Fruit fly (Drosophila melanogaster) whole organism, embryonic: ENCODE results near the gene Atox1.

Source experiments
- Antp ChIP-seq: fragments of 200-800 bp; sonication (Bioruptor generic); optimal IDR thresholded peaks from 3 replicates; lab custom pipeline; 2016; ENCODE audit warnings: missing biosample characterization, missing genetic modification characterization
- Bdp1 ChIP-seq: fragments of 200-800 bp; sonication (Bioruptor generic); optimal IDR thresholded peaks from 3 replicates; lab custom pipeline; 2016; ENCODE audit warnings: missing biosample characterization, missing genetic modification characterization
- CG10267 ChIP-seq: fragments of 200-800 bp; sonication (Bioruptor generic); optimal IDR thresholded peaks from 2 replicates; lab custom pipeline; 2018; ENCODE audit warnings: missing biosample characterization, mild to moderate bottlenecking, missing genetic modification characterization, moderate library complexity
- CG12155 ChIP-seq: fragments of 200-800 bp; sonication (Bioruptor generic); optimal IDR thresholded peaks from 3 replicates; lab custom pipeline; 2016; ENCODE audit warnings: missing biosample characterization, missing genetic modification characterization
- CG13287 ChIP-seq: fragments of 200-800 bp; sonication (Bioruptor generic); IDR thresholded peaks from 2 replicates; pipeline ENCODE4 v1.3.6; 2022; ENCODE audit warnings: missing biosample characterization, missing genetic modification characterization; ENCODE audit not compliant: partially characterized antibody
- CG13775 ChIP-seq: fragments of 200-800 bp; sonication (Bioruptor generic); optimal IDR thresholded peaks from 3 replicates; lab custom pipeline; 2017; ENCODE audit warnings: missing biosample characterization, mild to moderate bottlenecking, missing genetic modification characterization
- CG15514 ChIP-seq: fragments of 200-800 bp; sonication (Bioruptor generic); optimal IDR thresholded peaks from 3 replicates; lab custom pipeline; 2017; ENCODE audit warnings: missing biosample characterization, missing genetic modification characterization, mild to moderate bottlenecking, moderate library complexity, missing genetic modification reagents
- CG1603 ChIP-seq: fragments of 200-800 bp; sonication (Bioruptor generic); optimal IDR thresholded peaks from 2 replicates; lab custom pipeline; 2019; ENCODE audit warnings: missing biosample characterization, mild to moderate bottlenecking, missing genetic modification characterization, moderate library complexity
- CG18476 ChIP-seq: fragments of 200-800 bp; sonication (Bioruptor generic); optimal IDR thresholded peaks from 2 replicates; lab custom pipeline; 2016; ENCODE audit warnings: missing biosample characterization, mild to moderate bottlenecking, missing genetic modification characterization
- CG18619 ChIP-seq: fragments of 200-800 bp; sonication (Bioruptor generic); optimal IDR thresholded peaks from 3 replicates; lab custom pipeline; 2017; ENCODE audit warnings: missing biosample characterization, mild to moderate bottlenecking, missing genetic modification characterization
- CG2129 ChIP-seq: fragments of 200-800 bp; sonication (Bioruptor generic); IDR thresholded peaks from 2 replicates; pipeline ENCODE4 v1.3.6; 2022; ENCODE audit warnings: missing biosample characterization, missing genetic modification characterization; ENCODE audit not compliant: partially characterized antibody
- CG32772 ChIP-seq: fragments of 200-800 bp; sonication (Bioruptor generic); IDR thresholded peaks from 2 replicates; pipeline ENCODE4 v1.3.6; 2022; ENCODE audit warnings: missing biosample characterization, missing genetic modification characterization
- CG3995 ChIP-seq: fragments of 200-800 bp; sonication (Bioruptor generic); optimal IDR thresholded peaks from 3 replicates; lab custom pipeline; 2016; ENCODE audit warnings: missing biosample characterization, missing genetic modification characterization
- CG4424 ChIP-seq: fragments of 200-800 bp; sonication (Bioruptor generic); optimal IDR thresholded peaks from 3 replicates; lab custom pipeline; 2016; ENCODE audit warnings: missing biosample characterization, missing genetic modification characterization
- CG6765 ChIP-seq: fragments of 200-800 bp; sonication (Bioruptor generic); optimal IDR thresholded peaks from 3 replicates; lab custom pipeline; 2017; ENCODE audit warnings: missing biosample characterization, mild to moderate bottlenecking, missing genetic modification characterization
- CG7928 ChIP-seq: fragments of 200-800 bp; sonication (Bioruptor generic); optimal IDR thresholded peaks from 2 replicates; lab custom pipeline; 2017; ENCODE audit warnings: missing biosample characterization, mild to moderate bottlenecking, missing genetic modification characterization
- CG9437 ChIP-seq: fragments of 200-800 bp; sonication (Bioruptor generic); optimal IDR thresholded peaks from 2 replicates; lab custom pipeline; 2018; ENCODE audit warnings: missing biosample characterization, mild to moderate bottlenecking, missing genetic modification characterization
- CG9876 ChIP-seq: fragments of 200-800 bp; sonication (Bioruptor generic); optimal IDR thresholded peaks from 2 replicates; lab custom pipeline; 2016; ENCODE audit warnings: missing biosample characterization, missing genetic modification characterization
- CTCF ChIP-seq: fragments of 200-800 bp; sonication (Bioruptor generic); optimal IDR thresholded peaks from 2 replicates; lab custom pipeline; 2017; ENCODE audit warnings: missing biosample characterization, mild to moderate bottlenecking, missing genetic modification characterization, moderate library complexity
- CoRest ChIP-seq: fragments of 200-800 bp; sonication (Bioruptor generic); optimal IDR thresholded peaks from 3 replicates; lab custom pipeline; 2018; ENCODE audit warnings: missing biosample characterization, mild to moderate bottlenecking, missing genetic modification characterization, moderate library complexity
- Deaf1 ChIP-seq: fragments of 200-800 bp; optimal IDR thresholded peaks from 3 replicates; lab custom pipeline; 2019; ENCODE audit warnings: missing biosample characterization, mild to moderate bottlenecking, missing genetic modification characterization, moderate library complexity
- Dref ChIP-seq: fragments of 200-800 bp; sonication (Bioruptor generic); IDR thresholded peaks from 2 replicates; pipeline ENCODE4 v1.3.6; 2022; ENCODE audit warnings: missing biosample characterization, missing genetic modification characterization
- ERR ChIP-seq: fragments of 200-800 bp; sonication (Bioruptor generic); optimal IDR thresholded peaks from 2 replicates; lab custom pipeline; 2016; ENCODE audit warnings: missing biosample characterization, missing genetic modification characterization
- HmgZ ChIP-seq: fragments of 200-800 bp; sonication (Bioruptor generic); optimal IDR thresholded peaks from 2 replicates; lab custom pipeline; 2018; ENCODE audit warnings: missing biosample characterization, mild to moderate bottlenecking, missing genetic modification characterization
- MBD-R2 ChIP-seq: fragments of 200-800 bp; sonication (Bioruptor generic); IDR thresholded peaks from 2 replicates; pipeline ENCODE4 v1.3.6; 2022; ENCODE audit warnings: missing biosample characterization, missing genetic modification characterization
- Max ChIP-seq: fragments of 200-800 bp; sonication (Bioruptor generic); optimal IDR thresholded peaks from 2 replicates; lab custom pipeline; 2016; ENCODE audit warnings: missing biosample characterization, mild to moderate bottlenecking, missing genetic modification characterization
- Med ChIP-seq: fragments of 200-800 bp; sonication (Bioruptor generic); peaks from one replicate; lab custom pipeline; 2016; ENCODE audit warnings: missing biosample characterization, missing genetic modification characterization, mild to moderate bottlenecking, inconsistent platforms, moderate library complexity
- Meics ChIP-seq: fragments of 200-800 bp; sonication (Bioruptor generic); optimal IDR thresholded peaks from 2 replicates; lab custom pipeline; 2017; ENCODE audit warnings: missing biosample characterization, mild to moderate bottlenecking, missing genetic modification characterization
- NC2β ChIP-seq: fragments of 200-800 bp; sonication (Bioruptor generic); optimal IDR thresholded peaks from 2 replicates; lab custom pipeline; 2016; ENCODE audit warnings: missing biosample characterization, missing genetic modification characterization
- NfI ChIP-seq: fragments of 200-800 bp; sonication (Bioruptor generic); optimal IDR thresholded peaks from 3 replicates; lab custom pipeline; 2018; ENCODE audit warnings: missing biosample characterization, mild to moderate bottlenecking, missing genetic modification characterization, moderate library complexity
- Poxn ChIP-seq: fragments of 200-800 bp; sonication (Bioruptor generic); IDR thresholded peaks from 2 replicates; pipeline ENCODE4 v1.3.6; 2022; ENCODE audit warnings: missing biosample characterization, missing genetic modification characterization
- Scr ChIP-seq: fragments of 200-800 bp; sonication (Bioruptor generic); IDR thresholded peaks from 2 replicates; pipeline ENCODE4 v1.3.6; 2022; ENCODE audit warnings: missing biosample characterization, missing genetic modification characterization; ENCODE audit not compliant: partially characterized antibody
- Xbp1 ChIP-seq: fragments of 200-800 bp; sonication (Bioruptor generic); optimal IDR thresholded peaks from 3 replicates; lab custom pipeline; 2016; ENCODE audit warnings: missing biosample characterization, mild to moderate bottlenecking, missing genetic modification characterization
- amos ChIP-seq: fragments of 200-800 bp; sonication (Bioruptor generic); IDR thresholded peaks from 2 replicates; pipeline ENCODE4 v1.3.6; 2022; ENCODE audit warnings: missing biosample characterization, missing genetic modification characterization; ENCODE audit not compliant: partially characterized antibody
- bcd ChIP-seq: fragments of 200-800 bp; sonication (Bioruptor generic); optimal IDR thresholded peaks from 2 replicates; lab custom pipeline; 2017; ENCODE audit warnings: missing biosample characterization, mild to moderate bottlenecking, missing genetic modification characterization
- cas ChIP-seq: fragments of 200-800 bp; sonication (Bioruptor generic); IDR thresholded peaks from 2 replicates; pipeline ENCODE4 v1.3.6; 2022; ENCODE audit warnings: missing biosample characterization, missing genetic modification characterization
- chinmo ChIP-seq: fragments of 200-800 bp; sonication (Bioruptor generic); IDR thresholded peaks from 4 replicates; pipeline ENCODE4 v1.3.6; 2022; ENCODE audit warnings: missing biosample characterization, missing genetic modification characterization; ENCODE audit not compliant: partially characterized antibody
- dysf ChIP-seq: fragments of 200-800 bp; sonication (Bioruptor generic); IDR thresholded peaks from 3 replicates; pipeline ENCODE4 v1.3.6; 2022; ENCODE audit warnings: missing biosample characterization, missing genetic modification characterization
- hkb ChIP-seq, 2 experiments: fragments of 200-800 bp in 1 of 2; fragments of >200 bp in 1 of 2; sonication (Bioruptor generic) in 1 of 2; IDR thresholded peaks in 1 of 2; optimal IDR thresholded peaks in 1 of 2; 2 replicates each; pipeline versions ENCODE4 v1.3.6 to Lab custom; 2017 to 2022; ENCODE audit warnings: missing biosample characterization in 1 of 2, missing genetic modification characterization in 1 of 2
- ken ChIP-seq: fragments of 200-800 bp; sonication (Bioruptor generic); IDR thresholded peaks from 3 replicates; pipeline ENCODE4 v1.3.6; 2022; ENCODE audit warnings: missing biosample characterization, missing genetic modification characterization
- p53 ChIP-seq: fragments of 200-800 bp; sonication (Bioruptor generic); optimal IDR thresholded peaks from 2 replicates; lab custom pipeline; 2016; ENCODE audit warnings: missing biosample characterization, missing genetic modification characterization
- pb ChIP-seq: fragments of 200-800 bp; sonication (Bioruptor generic); optimal IDR thresholded peaks from 3 replicates; lab custom pipeline; 2016; ENCODE audit warnings: missing biosample characterization, missing genetic modification characterization
- pfk ChIP-seq: fragments of 200-800 bp; sonication (Bioruptor generic); optimal IDR thresholded peaks from 2 replicates; lab custom pipeline; 2018; ENCODE audit warnings: missing biosample characterization, mild to moderate bottlenecking, missing genetic modification characterization, moderate library complexity
- pita ChIP-seq: fragments of 200-800 bp; sonication (Bioruptor generic); optimal IDR thresholded peaks from 2 replicates; lab custom pipeline; 2017; ENCODE audit warnings: missing biosample characterization, mild to moderate bottlenecking, missing genetic modification characterization
- rib ChIP-seq: fragments of 200-800 bp; sonication (Bioruptor generic); IDR thresholded peaks from 2 replicates; pipeline ENCODE4 v1.3.6; 2022; ENCODE audit warnings: missing biosample characterization, missing genetic modification characterization
- sd ChIP-seq: fragments of 200-800 bp; sonication (Bioruptor generic); optimal IDR thresholded peaks from 3 replicates; lab custom pipeline; 2018; ENCODE audit warnings: missing biosample characterization, mild to moderate bottlenecking, missing genetic modification characterization, moderate library complexity
- sqz ChIP-seq: fragments of 200-800 bp; sonication (Bioruptor generic); optimal IDR thresholded peaks from 3 replicates; lab custom pipeline; 2018; ENCODE audit warnings: missing biosample characterization, mild to moderate bottlenecking, missing genetic modification characterization
- stc ChIP-seq: fragments of 200-800 bp; sonication (Bioruptor generic); IDR thresholded peaks from 2 replicates; pipeline ENCODE4 v1.3.6; 2022; ENCODE audit warnings: missing biosample characterization, missing genetic modification characterization
- sug ChIP-seq: fragments of 200-800 bp; optimal IDR thresholded peaks from 2 replicates; lab custom pipeline; 2019; ENCODE audit warnings: missing biosample characterization, mild to moderate bottlenecking, missing genetic modification characterization, moderate library complexity
- tna ChIP-seq: fragments of 200-800 bp; sonication (Bioruptor generic); IDR thresholded peaks from 2 replicates; pipeline ENCODE4 v1.3.6; 2022; ENCODE audit warnings: missing biosample characterization, missing genetic modification characterization; ENCODE audit not compliant: partially characterized antibody

Atox1 gene

DNA sequence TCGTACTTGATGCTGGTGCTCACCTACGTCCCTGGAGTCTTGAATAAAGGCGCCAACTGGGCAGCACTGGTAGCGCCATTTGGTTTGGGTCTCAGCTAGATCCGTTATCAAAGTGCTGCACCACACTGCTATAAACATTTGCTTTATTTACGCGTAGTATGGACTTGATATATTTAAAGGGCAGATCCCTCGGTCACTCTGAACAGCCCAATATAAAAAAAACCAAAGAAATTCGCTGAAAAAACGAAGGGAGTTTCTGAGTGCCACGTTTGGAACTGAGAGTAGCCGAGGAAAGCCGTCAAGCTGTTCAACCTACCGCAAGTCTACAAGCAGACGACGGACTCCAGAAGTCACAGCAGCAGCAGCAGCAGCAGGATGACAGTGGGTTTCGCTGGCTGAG, at the start of gene Atox1 (continued):
- TF ChIP-seq CG9437 (GFP tag; lab: Kevin White, UChicago) (no peak), CG9876 (GFP tag; lab: Kevin White, UChicago) (peak; percentile 5), CG10267 (tag; lab: Kevin White, UChicago) (peak; percentile 56), CG3995 (GFP tag; lab: Kevin White, UChicago) (peak; percentile 1), pfk (GFP tag; lab: Kevin White, UChicago) (peak; percentile 49), NfI (GFP tag; lab: Kevin White, UChicago) (peak; percentile 60), amos (GFP tag; lab: Robert Waterston, UW) (peak; percentile 55), pb (GFP tag; lab: Kevin White, UChicago) (peak; percentile 23), ERR (GFP tag; lab: Kevin White, UChicago) (peak; percentile 46), sd (peak; percentile 13), CG18619 (GFP tag; lab: Kevin White, UChicago) (peak; percentile 38), Xbp1 (GFP tag; lab: Kevin White, UChicago) (peak; percentile 35), CG1603 (tag; lab: Kevin White, UChicago) (peak; percentile 83), Scr (GFP tag; lab: Robert Waterston, UW) (0 out of 2 replicates have a peak, but pooled peaks have one; percentile 16), CG12155 (GFP tag; lab: Kevin White, UChicago) (peak; percentile 12), Dref (peak; percentile 42), CG13775 (GFP tag; lab: Kevin White, UChicago) (no peak), HmgZ (peak; percentile 91), Deaf1 (peak; percentile 36), sqz (GFP tag; lab: Kevin White, UChicago) (peak; percentile 95), dysf (peak; percentile 37; the same call in 1 of the 3 replicates), cas (GFP tag; lab: Robert Waterston, UW) (peak; percentile 20; the same call in 1 of the 2 replicates), chinmo (0 out of 4 replicates have a peak, but pooled peaks have one; percentile 40), CG18476 (no peak), CTCF (GFP tag; lab: Kevin White, UChicago) (peak; percentile 86), MBD-R2 (GFP tag; lab: Robert Waterston, UW) (peak; percentile 80), Max (GFP tag; lab: Kevin White, UChicago) (no peak), CG13287 (GFP tag; lab: Robert Waterston, UW) (peak; percentile 63), CG32772 (peak; percentile 59), hkb (optimal IDR thresholded peaks at IDR 0.05; lab: Kevin White, UChicago) (peak; percentile 80), hkb (GFP tag; IDR thresholded peaks at IDR 0.05; lab: Robert Waterston, UW) (no peak), CG15514 (peak; percentile 87), stc (GFP tag; lab: Robert Waterston, UW) (peak; percentile 30; the same call in 1 of the 2 replicates), sug (tag; lab: Kevin White, UChicago) (peak; percentile 59), CG6765 (GFP tag; lab: Kevin White, UChicago) (peak; percentile 10), CoRest (tag; lab: Kevin White, UChicago) (peak; percentile 52), bcd (GFP tag; lab: Kevin White, UChicago) (peak; percentile 57), pita (GFP tag; lab: Kevin White, UChicago) (peak; percentile 95), Poxn (GFP tag; lab: Robert Waterston, UW) (no peak), NC2β (peak; percentile 1), Bdp1 (GFP tag; lab: Kevin White, UChicago) (no peak), tna (no peak), Antp (peak; percentile 19), Meics (peak; percentile 43), ken (GFP tag; lab: Robert Waterston, UW) (peak; percentile 45; the same call in 1 of the 3 replicates), CG2129 (GFP tag; lab: Robert Waterston, UW) (no peak), rib (0 out of 2 replicates have a peak, but pooled peaks have one; percentile 36), Med (peak; percentile 92), p53 (GFP tag; lab: Kevin White, UChicago) (peak; percentile 43), CG7928 (GFP tag; lab: Kevin White, UChicago) (peak; percentile 61), CG4424 (peak; percentile 10)
